Worm (Caenorhabditis elegans) whole organism, L4 larva: ENCODE data around the gene zig-4.

Experiments
- Y105C5A.15 ChIP-seq: fragments of 200-800 bp; sonication (Bioruptor generic); IDR thresholded peaks from 2 replicates; pipeline ENCODE4 v1.3.6; 2022; ENCODE audit warnings: missing genetic modification characterization, missing compliant biosample characterization
- daf-12 ChIP-seq: fragments of 150-350 bp; optimal IDR thresholded peaks from 2 replicates; lab custom pipeline; 2014; ENCODE audit warnings: missing biosample characterization, missing genetic modification reagents, missing genetic modification characterization
- lin-29 ChIP-seq: fragments of 200-800 bp; sonication (Bioruptor generic); IDR thresholded peaks from 2 replicates; pipeline ENCODE4 v1.3.6; 2022; ENCODE audit warnings: missing genetic modification reagents, missing genetic modification characterization, missing compliant biosample characterization
- lsy-2 ChIP-seq, 2 experiments: fragments of 150-350 bp in 1 of 2; sonication (generic microtip) in 1 of 2; optimal IDR thresholded peaks; 2 replicates each; lab custom pipeline; 2014 to 2017; ENCODE audit warnings: missing biosample characterization in 2 of 2, missing genetic modification characterization in 2 of 2
- nhr-11 ChIP-seq: fragments of 150-350 bp; optimal IDR thresholded peaks from 2 replicates; lab custom pipeline; 2014; ENCODE audit warnings: missing biosample characterization, missing genetic modification characterization
- nhr-76 ChIP-seq: fragments of 150-350 bp; optimal IDR thresholded peaks from 2 replicates; lab custom pipeline; 2014; ENCODE audit warnings: missing biosample characterization, missing genetic modification characterization
- pqm-1 ChIP-seq: sonication (generic microtip); optimal IDR thresholded peaks from 2 replicates; lab custom pipeline; 2017; ENCODE audit warnings: missing biosample characterization, missing genetic modification characterization
- snpc-4 ChIP-seq: fragments of 150-350 bp; optimal IDR thresholded peaks from 2 replicates; lab custom pipeline; 2014; ENCODE audit warnings: missing biosample characterization, missing genetic modification characterization
- unc-62 ChIP-seq, 3 experiments: fragments of 150-350 bp in 1 of 3; sonication (generic microtip); optimal IDR thresholded peaks in 2 of 3; peaks in 1 of 3; 1 replicate in 1 of 3; 2 replicates in 2 of 3; lab custom pipeline; 2014 to 2017; ENCODE audit warnings: missing biosample characterization in 3 of 3, missing genetic modification characterization in 3 of 3, missing genetic modification reagents in 3 of 3, missing genotype in 1 of 3
- zfp-2 ChIP-seq: sonication (generic microtip); optimal IDR thresholded peaks from 2 replicates; lab custom pipeline; 2016; ENCODE audit warnings: mild to moderate bottlenecking, missing genetic modification characterization, missing compliant biosample characterization

- TF ChIP-seq lin-29 (GFP tag; lab: Robert Waterston, UW), result no peak
- TF ChIP-seq daf-12 (tag; lab: Kevin White, UChicago), result no peak
- TF ChIP-seq lsy-2 (tag; optimal IDR thresholded peaks at IDR 0.05; lab: Kevin White, UChicago), result no peak
- TF ChIP-seq pqm-1 (tag; lab: Kevin White, UChicago), result no peak
- no peak for TF ChIP-seq nhr-76 (tag; lab: Kevin White, UChicago)
- no peak for TF ChIP-seq nhr-11 (tag; lab: Kevin White, UChicago)
- no peak for TF ChIP-seq Y105C5A.15 (GFP tag; lab: Robert Waterston, UW)
- no peak for TF ChIP-seq unc-62 (GFP tag; optimal IDR thresholded peaks at IDR 0.05 in 1 of 2; lab: Kevin White, UChicago)
- no peak for TF ChIP-seq unc-62 (tag; optimal IDR thresholded peaks at IDR 0.05; lab: Kevin White, UChicago)
- TF ChIP-seq zfp-2 (tag; lab: Kevin White, UChicago), result no peak
- TF ChIP-seq snpc-4 (tag; lab: Kevin White, UChicago), result no peak
Observed at ce11 chrX:7958203-7958602, 33.0 kb downstream of the zig-4 start, which contains the start of gene sfxn-2.
